Worm (Caenorhabditis elegans) whole organism, early embryonic: ENCODE measurements around the gene npr-19.

ENCODE experiments used
- B0310.2 ChIP-seq: sonication (generic microtip); optimal IDR thresholded peaks from 2 replicates; lab custom pipeline; 2016; ENCODE audit warnings: mild to moderate bottlenecking, missing genetic modification characterization, missing compliant biosample characterization
- F13C5.2 ChIP-seq: sonication (generic microtip); optimal IDR thresholded peaks from 2 replicates; lab custom pipeline; 2017; ENCODE audit warnings: mild to moderate bottlenecking, missing genetic modification characterization, inconsistent platforms, missing compliant biosample characterization
- aly-1 ChIP-seq: sonication (generic microtip); optimal IDR thresholded peaks from 2 replicates; lab custom pipeline; 2016; ENCODE audit warnings: missing genetic modification characterization, missing compliant biosample characterization
- ama-1 ChIP-seq: fragments of 150-350 bp; optimal IDR thresholded peaks from 2 replicates; lab custom pipeline; 2014
- ceh-13 ChIP-seq: fragments of 200-800 bp; sonication (Bioruptor generic); optimal IDR thresholded peaks from 2 replicates; lab custom pipeline; 2018; ENCODE audit warnings: mild to moderate bottlenecking, missing genetic modification characterization, missing compliant biosample characterization
- ceh-36 ChIP-seq: sonication (generic microtip); optimal IDR thresholded peaks from 2 replicates; lab custom pipeline; 2016; ENCODE audit warnings: missing genetic modification characterization, inconsistent platforms, missing compliant biosample characterization
- ets-7 ChIP-seq: sonication (generic microtip); optimal IDR thresholded peaks from 2 replicates; lab custom pipeline; 2016; ENCODE audit warnings: missing genotype, missing genetic modification characterization, missing compliant biosample characterization
- flt-1 ChIP-seq: fragments of 200-800 bp; sonication (Bioruptor generic); IDR thresholded peaks from 2 replicates; pipeline ENCODE4 v1.3.6; 2022; ENCODE audit warnings: missing genetic modification characterization, missing compliant biosample characterization
- hmbx-1 ChIP-seq: sonication (generic microtip); optimal IDR thresholded peaks from 2 replicates; lab custom pipeline; 2016; ENCODE audit warnings: mild to moderate bottlenecking, missing genetic modification characterization, missing compliant biosample characterization
- hmg-4 ChIP-seq: fragments of 200-800 bp; sonication (Bioruptor generic); optimal IDR thresholded peaks from 2 replicates; lab custom pipeline; 2018; ENCODE audit warnings: mild to moderate bottlenecking, missing genetic modification characterization, missing compliant biosample characterization
- hnd-1 ChIP-seq: sonication (generic microtip); optimal IDR thresholded peaks from 2 replicates; lab custom pipeline; 2016; ENCODE audit warnings: missing genetic modification characterization, missing compliant biosample characterization
- pes-1 ChIP-seq: fragments of 200-800 bp; sonication (Bioruptor generic); IDR thresholded peaks from 2 replicates; pipeline ENCODE4 v1.3.6; 2022; ENCODE audit warnings: missing genetic modification reagents, missing genetic modification characterization, missing compliant biosample characterization
- scrt-1 ChIP-seq: fragments of 200-800 bp; sonication (Bioruptor generic); IDR thresholded peaks from 2 replicates; pipeline ENCODE4 v1.3.6; 2022; ENCODE audit warnings: missing genetic modification characterization, missing compliant biosample characterization
- sea-1 ChIP-seq: fragments of 200-800 bp; sonication (Bioruptor generic); conservative IDR thresholded peaks from 2 replicates; pipeline ENCODE4 v1.3.6; 2022; ENCODE audit warnings: missing genetic modification characterization, missing compliant biosample characterization
- tbx-11 ChIP-seq: fragments of 200-800 bp; sonication (Bioruptor generic); IDR thresholded peaks from 2 replicates; pipeline ENCODE4 v1.3.6; 2022; ENCODE audit warnings: missing genetic modification characterization, missing compliant biosample characterization
- tbx-37 ChIP-seq: fragments of 200-800 bp; sonication (Bioruptor generic); conservative IDR thresholded peaks from 2 replicates; pipeline ENCODE4 v1.3.6; 2022; ENCODE audit warnings: missing genetic modification reagents, missing genetic modification characterization, missing compliant biosample characterization
- tra-4 ChIP-seq: sonication (generic microtip); optimal IDR thresholded peaks from 2 replicates; lab custom pipeline; 2017; ENCODE audit warnings: missing genetic modification characterization, missing compliant biosample characterization

npr-19 gene

DNA sequence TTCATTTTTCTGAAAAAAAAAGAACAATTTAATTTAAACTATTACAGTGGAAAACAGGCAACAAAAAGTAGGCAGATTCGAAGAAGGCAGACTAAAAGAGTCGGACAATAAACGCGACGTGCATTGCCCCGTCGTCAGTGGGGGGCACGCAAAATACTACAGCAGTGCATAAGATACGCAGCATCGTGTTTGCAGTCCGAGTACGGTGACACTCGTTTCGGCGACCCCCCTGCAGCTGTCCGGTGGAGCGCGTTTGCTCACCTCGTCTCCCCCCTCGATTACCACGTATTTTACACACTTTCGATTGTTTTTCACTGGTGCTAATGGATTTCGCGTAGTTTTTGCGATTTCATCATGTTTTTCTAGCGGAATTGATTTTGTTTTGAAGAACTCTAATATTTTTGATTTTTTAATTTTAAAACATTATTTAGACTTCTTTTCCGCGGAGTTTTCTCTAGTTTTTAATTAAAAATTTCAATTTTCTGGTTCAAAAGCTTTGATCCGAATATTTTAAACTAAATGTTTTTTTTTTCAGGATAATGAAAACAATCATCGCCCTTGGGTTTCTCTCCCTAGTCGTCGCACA, 32.7 kb upstream of the npr-19 start, which contains the start of the genes trap-2 and ile-2:
Gene trap-2, minus strand, starts transcription at position 9 of the 586 bp plus-strand sequence.
Gene ile-2, plus strand, starts transcription at position 536 of the 586 bp plus-strand sequence.
- no peak for TF ChIP-seq tra-4 (tag; lab: Kevin White, UChicago)
- peak; percentile 37 for TF ChIP-seq ets-7 (tag; lab: Kevin White, UChicago)
- peak; percentile 89 for TF ChIP-seq F13C5.2
- TF ChIP-seq hmbx-1 (tag; lab: Kevin White, UChicago) = no peak
- TF ChIP-seq hmg-4 = peak; percentile 78
- TF ChIP-seq flt-1 = peak; percentile 57; the same call in 1 of the 2 replicates
- TF ChIP-seq sea-1 (GFP tag; lab: Robert Waterston, UW) = peak; percentile 69; the same call in 1 of the 2 replicates
- no peak for TF ChIP-seq ceh-13
- no peak for TF ChIP-seq ceh-36
- no peak for TF ChIP-seq ama-1 (lab: Kevin White, UChicago)

DNA sequence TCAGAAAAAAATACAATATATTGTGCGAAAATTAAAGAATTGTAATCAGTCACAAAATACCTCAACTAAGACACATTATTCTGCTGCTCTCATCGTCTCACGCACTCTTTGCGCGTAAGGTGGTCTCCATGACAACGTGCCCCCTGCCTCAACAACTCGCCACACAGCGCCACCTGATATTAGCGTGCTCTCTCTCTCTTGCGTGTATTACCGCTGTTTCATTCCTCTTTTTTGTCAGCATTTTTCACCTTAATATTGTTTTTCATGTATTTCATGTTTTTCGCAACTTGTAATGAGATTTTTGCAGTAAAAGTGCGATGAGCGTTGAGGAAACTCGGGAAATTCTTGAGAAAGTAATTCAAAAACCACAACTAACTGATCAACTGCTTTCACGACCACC, 28.0 kb upstream of the npr-19 start, which contains the start of gene dyf-11:
Gene dyf-11, plus strand, starts transcription at position 301 of the 400 bp plus-strand sequence.
- TF ChIP-seq tra-4 (tag; lab: Kevin White, UChicago) = no peak
- TF ChIP-seq scrt-1 (GFP tag; lab: Robert Waterston, UW) = no peak
- no peak for TF ChIP-seq pes-1 (GFP tag; lab: Robert Waterston, UW)
- no peak for TF ChIP-seq ets-7 (tag; lab: Kevin White, UChicago)
- TF ChIP-seq ceh-36 = no peak
- no peak for TF ChIP-seq B0310.2 (tag; lab: Kevin White, UChicago)
- no peak for TF ChIP-seq hnd-1
- TF ChIP-seq ama-1 (lab: Kevin White, UChicago) = no peak
- TF ChIP-seq F13C5.2 = no peak
- TF ChIP-seq sea-1 (GFP tag; lab: Robert Waterston, UW) = no peak
- TF ChIP-seq ceh-13 = no peak
- no peak for TF ChIP-seq flt-1
- TF ChIP-seq tbx-11 (GFP tag; lab: Robert Waterston, UW) = no peak
- TF ChIP-seq aly-1 (tag; lab: Kevin White, UChicago) = no peak
- TF ChIP-seq hmg-4 = no peak
- TF ChIP-seq hmbx-1 (tag; lab: Kevin White, UChicago) = no peak
- no peak for TF ChIP-seq tbx-37 (GFP tag; lab: Robert Waterston, UW)

DNA sequence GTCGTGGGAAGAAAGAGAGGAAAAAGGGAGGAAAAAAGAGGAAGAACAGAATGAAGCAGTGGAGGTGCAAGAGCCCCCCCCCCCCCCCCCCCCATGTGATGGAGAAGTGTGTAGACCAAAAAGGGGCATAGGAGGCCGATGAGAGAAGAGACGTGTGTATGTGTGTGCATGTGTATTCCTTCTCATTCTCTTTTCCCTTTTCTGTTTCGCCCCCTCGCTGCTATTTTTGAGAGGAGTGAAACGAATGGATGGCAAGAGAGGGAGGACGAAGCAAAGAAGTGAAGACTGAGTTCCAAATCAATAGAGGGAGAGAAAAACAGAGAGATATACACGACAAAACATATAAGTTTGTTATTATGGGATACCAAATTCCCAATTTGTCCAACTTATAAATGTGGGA, 25.1 kb upstream of the npr-19 start:
- TF ChIP-seq hmg-4 (peak; percentile 65), F13C5.2 (peak; percentile 0), ama-1 (lab: Kevin White, UChicago) (no peak)

DNA sequence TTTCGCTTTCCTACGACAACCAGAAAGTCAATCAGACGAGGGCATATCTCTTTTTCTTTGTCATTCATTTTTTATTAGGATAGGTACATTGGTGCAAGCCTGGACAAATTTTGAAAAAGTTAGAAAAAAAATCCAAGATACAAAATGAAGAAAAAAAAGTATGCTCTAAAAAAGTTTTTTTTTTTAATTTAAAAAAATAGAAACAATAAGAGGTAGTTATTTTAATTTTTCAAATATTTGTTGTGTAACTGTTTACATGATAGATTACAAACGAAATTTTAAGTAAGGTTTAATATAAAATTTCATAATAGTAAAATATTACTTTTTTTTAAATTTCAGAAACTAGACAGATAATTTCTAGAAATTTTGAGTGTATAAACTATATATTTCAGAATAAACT, 24.2 kb upstream of the npr-19 start, which contains the start of gene aex-3:
Gene aex-3, minus strand, starts transcription at position 101 of the 400 bp plus-strand sequence.
- TF ChIP-seq ceh-13 = no peak
- no peak for TF ChIP-seq B0310.2 (tag; lab: Kevin White, UChicago)
- TF ChIP-seq F13C5.2 = no peak
- TF ChIP-seq hmg-4 = no peak
- TF ChIP-seq tbx-11 (GFP tag; lab: Robert Waterston, UW) = no peak
- TF ChIP-seq ceh-36 = no peak
- TF ChIP-seq tra-4 (tag; lab: Kevin White, UChicago) = no peak
- TF ChIP-seq ama-1 (lab: Kevin White, UChicago) = no peak
- no peak for TF ChIP-seq flt-1

- TF ChIP-seq ets-7 (tag; lab: Kevin White, UChicago) (no peak), flt-1 (no peak), hnd-1 (no peak)
Measured at ce11 chrX:748319-748718, 12.8 kb upstream of the npr-19 start.

ce11 chrX:736989-737388, 1.5 kb upstream of the npr-19 start:
- TF ChIP-seq hmg-4 = no peak
- no peak for TF ChIP-seq hmbx-1 (tag; lab: Kevin White, UChicago)
- no peak for TF ChIP-seq ama-1 (lab: Kevin White, UChicago)
- no peak for TF ChIP-seq tbx-11 (GFP tag; lab: Robert Waterston, UW)
- TF ChIP-seq hnd-1 = no peak
- no peak for TF ChIP-seq tbx-37 (GFP tag; lab: Robert Waterston, UW)
- no peak for TF ChIP-seq sea-1 (GFP tag; lab: Robert Waterston, UW)
- TF ChIP-seq ets-7 (tag; lab: Kevin White, UChicago) = no peak
- TF ChIP-seq F13C5.2 = no peak
- TF ChIP-seq pes-1 (GFP tag; lab: Robert Waterston, UW) = no peak
- TF ChIP-seq tra-4 (tag; lab: Kevin White, UChicago) = no peak
- TF ChIP-seq ceh-13 = no peak
- TF ChIP-seq ceh-36 = no peak
- no peak for TF ChIP-seq B0310.2 (tag; lab: Kevin White, UChicago)
- TF ChIP-seq flt-1 = no peak

DNA sequence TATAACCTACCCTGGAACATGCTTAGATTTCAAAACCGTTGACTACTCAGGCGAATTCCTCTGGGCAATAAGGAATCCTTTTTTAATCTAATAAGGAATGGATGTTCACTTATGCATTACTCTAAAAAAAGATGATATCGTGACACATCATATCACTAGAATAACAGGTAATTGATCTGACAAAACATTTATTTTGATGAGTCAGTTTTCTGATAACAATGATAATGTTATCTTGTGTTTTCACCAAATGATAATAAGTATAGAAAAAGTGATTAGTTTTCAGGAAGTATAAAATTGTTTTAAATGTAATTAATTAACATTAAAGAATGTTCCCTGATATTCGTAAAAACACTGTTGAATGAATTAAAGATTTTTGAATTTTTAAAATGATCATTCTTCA, 6.4 kb downstream of the npr-19 start:
- TF ChIP-seq ets-7 (tag; lab: Kevin White, UChicago) (no peak), tra-4 (tag; lab: Kevin White, UChicago) (no peak), pes-1 (GFP tag; lab: Robert Waterston, UW) (no peak), tbx-11 (GFP tag; lab: Robert Waterston, UW) (no peak), hmbx-1 (tag; lab: Kevin White, UChicago) (no peak), hnd-1 (no peak), ceh-13 (no peak), tbx-37 (GFP tag; lab: Robert Waterston, UW) (no peak), scrt-1 (GFP tag; lab: Robert Waterston, UW) (no peak), aly-1 (tag; lab: Kevin White, UChicago) (no peak), F13C5.2 (no peak)

- TF ChIP-seq ets-7 (tag; lab: Kevin White, UChicago) = no peak
- TF ChIP-seq aly-1 (tag; lab: Kevin White, UChicago) = peak; percentile 52
- peak; percentile 41 for TF ChIP-seq F13C5.2
- no peak for TF ChIP-seq ama-1 (lab: Kevin White, UChicago)
- TF ChIP-seq ceh-36 = peak; percentile 26
Measured at ce11 chrX:727737-728136, 7.7 kb downstream of the npr-19 start.
